Worm (Caenorhabditis elegans): ENCODE results near the gene Y41C4A.7.
A peak's percentile ranks its signal among the peaks of the same experiment; 100 is the strongest.

The Y41C4A.7 gene

ce11 chrIII:11689303-11689702, 9.4 kb upstream of the Y41C4A.7 start (continued):
- TF ChIP-seq ces-1 (GFP tag; optimal IDR thresholded peaks at IDR 0.05) (no peak), sox-4 (tag; optimal IDR thresholded peaks at IDR 0.05) (no peak), swsn-7 (tag; optimal IDR thresholded peaks at IDR 0.05) (peak; percentile 26), dpl-1 (GFP tag; optimal IDR thresholded peaks at IDR 0.05) (peak; percentile 11 to 17 (median 16)), ceh-88 (GFP tag; IDR thresholded peaks at IDR 0.05) (no peak), nhr-90 (tag; optimal IDR thresholded peaks at IDR 0.05; ENCODE audit: poor library complexity) (peak; percentile 66), mab-9 (GFP tag; IDR thresholded peaks at IDR 0.05) (no peak), grh-1 (GFP tag; IDR thresholded peaks at IDR 0.05) (no peak), xbp-1 (tag; optimal IDR thresholded peaks at IDR 0.05) (peak; percentile 33)

ce11 chrIII:11689887-11690286, 8.8 kb upstream of the Y41C4A.7 start:
- TF ChIP-seq dsc-1 (tag; optimal IDR thresholded peaks at IDR 0.05): no peak
- TF ChIP-seq ztf-11 (tag; optimal IDR thresholded peaks at IDR 0.05): no peak
- no peak for TF ChIP-seq C16A3.4 (tag; optimal IDR thresholded peaks at IDR 0.05)
- TF ChIP-seq C34B4.2 (tag; optimal IDR thresholded peaks at IDR 0.05): no peak
- TF ChIP-seq lin-35 (GFP tag; optimal IDR thresholded peaks at IDR 0.05): no peak
- no peak for TF ChIP-seq unc-62 (GFP tag; optimal IDR thresholded peaks at IDR 0.05)

- TF ChIP-seq fkh-8 (tag; optimal IDR thresholded peaks at IDR 0.05) (peak; percentile 10), rnt-1 (tag; optimal IDR thresholded peaks at IDR 0.05) (no peak), nhr-85 (tag) (peak; percentile 48)
Measured at ce11 chrIII:11692380-11692779, 6.3 kb upstream of the Y41C4A.7 start.

- TF ChIP-seq dpl-1 (GFP tag; optimal IDR thresholded peaks at IDR 0.05) (no peak), fkh-8 (tag; optimal IDR thresholded peaks at IDR 0.05) (no peak), nhr-71 (tag; optimal IDR thresholded peaks at IDR 0.05) (peak; percentile 12), elt-3 (tag; optimal IDR thresholded peaks at IDR 0.05) (no peak), aly-2 (tag; optimal IDR thresholded peaks at IDR 0.05) (no peak), nhr-12 (tag; optimal IDR thresholded peaks at IDR 0.05) (no peak), mef-2 (tag; optimal IDR thresholded peaks at IDR 0.05) (no peak), fkh-10 (GFP tag; optimal IDR thresholded peaks at IDR 0.05) (no peak), sup-37 (GFP tag; optimal IDR thresholded peaks at IDR 0.05) (no peak), efl-1 (optimal IDR thresholded peaks at IDR 0.05) (no peak), efl-1 (GFP tag; optimal IDR thresholded peaks at IDR 0.05 in 1 of 2) (peak in 1 of 2 experiments; percentile 53), rnt-1 (tag; optimal IDR thresholded peaks at IDR 0.05) (no peak)
Measured at ce11 chrIII:11694506-11694947, 4.1 kb upstream of the Y41C4A.7 start.

ce11 chrIII:11694975-11695374, 3.7 kb upstream of the Y41C4A.7 start, which contains the start of gene Y41C4A.22:
Gene Y41C4A.22, plus strand, starts transcription at chrIII:11695275.
- peak; percentile 14 for TF ChIP-seq nhr-71 (tag; optimal IDR thresholded peaks at IDR 0.05)
- no peak for TF ChIP-seq F16B12.6 (tag; optimal IDR thresholded peaks at IDR 0.05)
- TF ChIP-seq grh-1 (GFP tag; IDR thresholded peaks at IDR 0.05): peak; percentile 26; the same call in 1 of the 2 replicates
- no peak for TF ChIP-seq C16A3.4 (tag; optimal IDR thresholded peaks at IDR 0.05)
- TF ChIP-seq nhr-47 (tag; optimal IDR thresholded peaks at IDR 0.05): peak; percentile 7
- peak; percentile 50 for TF ChIP-seq fkh-8 (tag; optimal IDR thresholded peaks at IDR 0.05)

ce11 chrIII:11696273-11696672, 2.4 kb upstream of the Y41C4A.7 start, which contains the start of gene Y41C4A.6:
Gene Y41C4A.6, plus strand, starts transcription at chrIII:11696573.
- TF ChIP-seq snpc-4 (tag; optimal IDR thresholded peaks at IDR 0.05): no peak
- TF ChIP-seq unc-30 (tag; optimal IDR thresholded peaks at IDR 0.05): no peak
- peak; percentile 35 for TF ChIP-seq fkh-8 (tag; optimal IDR thresholded peaks at IDR 0.05)
- no peak for TF ChIP-seq xbp-1 (tag; optimal IDR thresholded peaks at IDR 0.05)

- TF ChIP-seq hlh-4 (tag; optimal IDR thresholded peaks at IDR 0.05) (no peak), C04F5.9 (tag; optimal IDR thresholded peaks at IDR 0.05) (no peak), efl-1 (optimal IDR thresholded peaks at IDR 0.05) (no peak), efl-1 (GFP tag; optimal IDR thresholded peaks at IDR 0.05 in 1 of 2) (peak in 1 of 2 experiments; percentile 53), grh-1 (GFP tag; IDR thresholded peaks at IDR 0.05) (no peak)
Measured at ce11 chrIII:11699959-11700358, 1.3 kb downstream of the Y41C4A.7 start, which contains the start of gene pqn-84. Gene pqn-84, plus strand, starts transcription at chrIII:11700259.
